Worm (Caenorhabditis elegans) whole organism, L3 larva: ENCODE results near the gene T28F12.1.

Experiments
- ZK546.5 ChIP-seq: sonication (generic microtip); optimal IDR thresholded peaks from 2 replicates; lab custom pipeline; 2017; ENCODE audit warnings: missing biosample characterization, missing genetic modification characterization
- elt-2 ChIP-seq: sonication (generic microtip); optimal IDR thresholded peaks from 2 replicates; lab custom pipeline; 2016; ENCODE audit warnings: missing genetic modification reagents, mild to moderate bottlenecking, missing genetic modification characterization, missing compliant biosample characterization
- fkh-10 ChIP-seq: sonication (generic microtip); optimal IDR thresholded peaks from 2 replicates; lab custom pipeline; 2017; ENCODE audit warnings: missing biosample characterization, missing genetic modification reagents, missing genetic modification characterization
- fos-1 ChIP-seq: fragments of 150-350 bp; optimal IDR thresholded peaks from 2 replicates; lab custom pipeline; 2014; ENCODE audit warnings: missing biosample characterization, missing genetic modification characterization
- lin-39 ChIP-seq: fragments of 150-350 bp; optimal IDR thresholded peaks from 2 replicates; lab custom pipeline; 2018; ENCODE audit warnings: missing biosample characterization, missing genetic modification reagents, missing genetic modification characterization
- nfya-1 ChIP-seq: sonication (generic microtip); optimal IDR thresholded peaks from 2 replicates; lab custom pipeline; 2017; ENCODE audit warnings: missing genetic modification characterization, mild to moderate bottlenecking, missing compliant biosample characterization, antibody characterized with exemption, moderate library complexity; ENCODE audit not compliant: insufficient read depth
- nhr-76 ChIP-seq: fragments of 150-350 bp; sonication (generic microtip); optimal IDR thresholded peaks from 5 replicates; lab custom pipeline; 2014; ENCODE audit warnings: missing biosample characterization, missing genetic modification characterization
- nhr-77 ChIP-seq: fragments of 150-350 bp; optimal IDR thresholded peaks from 2 replicates; lab custom pipeline; 2014; ENCODE audit warnings: missing biosample characterization, missing genetic modification characterization
- pha-4 ChIP-seq: fragments of 150-350 bp; optimal IDR thresholded peaks from 2 replicates; lab custom pipeline; 2014; ENCODE audit warnings: missing biosample characterization, missing genetic modification reagents, missing genetic modification characterization
- pqm-1 ChIP-seq: fragments of 150-350 bp; optimal IDR thresholded peaks from 2 replicates; lab custom pipeline; 2017; ENCODE audit warnings: missing biosample characterization, missing genetic modification characterization, inconsistent platforms
- tbx-2 ChIP-seq: sonication (generic microtip); optimal IDR thresholded peaks from 2 replicates; lab custom pipeline; 2016; ENCODE audit warnings: mild to moderate bottlenecking, missing genetic modification characterization, missing compliant biosample characterization
- unc-39 ChIP-seq: sonication (generic microtip); optimal IDR thresholded peaks from 4 replicates; lab custom pipeline; 2017; ENCODE audit warnings: missing biosample characterization, missing genetic modification characterization
- ztf-4 ChIP-seq: fragments of 150-350 bp; optimal IDR thresholded peaks from 2 replicates; lab custom pipeline; 2014; ENCODE audit warnings: missing biosample characterization, missing genetic modification characterization

DNA sequence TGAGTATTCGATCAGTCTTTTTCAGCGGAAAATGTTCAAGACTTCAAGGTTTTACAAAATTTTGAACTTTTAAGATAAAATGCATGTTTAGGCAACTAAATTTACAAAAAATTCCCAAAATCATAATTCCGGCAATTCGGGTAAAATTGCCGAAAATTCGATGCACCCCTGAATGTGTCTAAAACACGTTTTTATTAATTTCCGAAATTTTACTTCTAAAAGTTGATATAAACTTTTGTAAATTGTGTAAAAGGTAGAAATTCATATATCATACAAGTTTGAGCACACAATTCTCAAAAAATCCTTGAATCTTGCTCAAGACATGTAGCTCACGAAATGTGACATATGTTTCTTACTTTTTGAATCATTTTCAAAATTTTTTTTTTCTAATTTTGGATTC lies 12.3 kb downstream of the T28F12.1 start:
- TF ChIP-seq tbx-2 (tag; lab: Kevin White, UChicago) (no peak), ZK546.5 (tag; lab: Kevin White, UChicago) (no peak), fkh-10 (no peak), fos-1 (tag; lab: Kevin White, UChicago) (no peak), pqm-1 (no peak), nfya-1 (no peak), ztf-4 (no peak), nhr-77 (tag; lab: Kevin White, UChicago) (no peak), unc-39 (tag; lab: Kevin White, UChicago) (no peak), nhr-76 (tag; lab: Kevin White, UChicago) (no peak), elt-2 (tag; lab: Kevin White, UChicago) (no peak), pha-4 (tag; lab: Kevin White, UChicago) (no peak), lin-39 (tag; lab: Kevin White, UChicago) (no peak)
